Worm (Caenorhabditis elegans): ENCODE measurements around the gene R08D7.4.

Gene R08D7.4

ce11 chrIII:8934378-8934777 is 37.3 kb upstream of the R08D7.4 start:
- TF ChIP-seq lin-39 (tag; optimal IDR thresholded peaks at IDR 0.05) (no peak), sma-3 (GFP tag; optimal IDR thresholded peaks at IDR 0.05) (no peak), lin-13 (GFP tag; optimal IDR thresholded peaks at IDR 0.05) (no peak), blmp-1 (tag; optimal IDR thresholded peaks at IDR 0.05; ENCODE audit: insufficient read depth) (no peak), crh-2 (tag; optimal IDR thresholded peaks at IDR 0.05) (no peak), mab-5 (tag; optimal IDR thresholded peaks at IDR 0.05) (no peak), nhr-11 (tag; optimal IDR thresholded peaks at IDR 0.05) (no peak)

DNA sequence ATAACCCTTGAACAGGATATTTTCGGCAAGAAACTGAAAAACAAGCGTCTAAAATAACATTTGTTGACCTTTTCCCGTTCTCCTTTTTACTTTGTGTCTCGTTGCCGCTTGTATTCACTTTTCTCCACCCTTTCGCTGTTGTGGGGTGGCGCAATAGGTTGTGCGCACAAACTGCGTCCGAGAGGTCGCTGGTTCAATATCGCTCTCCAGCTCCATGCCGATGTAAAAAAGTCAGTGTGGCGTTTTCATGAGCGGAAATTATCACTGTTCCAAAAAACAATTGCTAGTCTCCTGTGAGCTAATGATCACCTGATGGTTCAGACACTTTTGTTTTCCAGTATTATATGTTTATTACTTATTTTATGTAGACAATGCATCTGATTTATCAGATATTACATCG is 34.1 kb upstream of the R08D7.4 start:
- TF ChIP-seq ZK546.5 (tag; optimal IDR thresholded peaks at IDR 0.05) (no peak), dmd-4 (tag; optimal IDR thresholded peaks at IDR 0.05) (no peak), sma-3 (GFP tag; optimal IDR thresholded peaks at IDR 0.05) (peak; percentile 68), ama-1 (optimal IDR thresholded peaks at IDR 0.05) (no peak), ztf-11 (tag; optimal IDR thresholded peaks at IDR 0.05) (no peak), sem-4 (tag; optimal IDR thresholded peaks at IDR 0.05) (peak; percentile 40), ztf-4 (tag; optimal IDR thresholded peaks at IDR 0.05) (no peak), fos-1 (tag; optimal IDR thresholded peaks at IDR 0.05) (peak; percentile 88), Y55F3AM.14 (GFP tag; optimal IDR thresholded peaks at IDR 0.05) (peak; percentile 45), mdl-1 (tag; optimal IDR thresholded peaks at IDR 0.05) (peak in 1 of 2 experiments; percentile 17), skn-1 (tag; optimal IDR thresholded peaks at IDR 0.05) (no peak), R02D3.7 (tag; optimal IDR thresholded peaks at IDR 0.05) (no peak), crh-2 (tag; optimal IDR thresholded peaks at IDR 0.05) (peak; percentile 55), egl-27 (tag; optimal IDR thresholded peaks at IDR 0.05) (peak; percentile 29), sma-9 (GFP tag; optimal IDR thresholded peaks at IDR 0.05) (peak; percentile 83), sma-9 (tag; optimal IDR thresholded peaks at IDR 0.05) (no peak), nhr-25 (tag; optimal IDR thresholded peaks at IDR 0.05) (no peak), zag-1 (tag; optimal IDR thresholded peaks at IDR 0.05) (peak; percentile 25), lin-13 (GFP tag; optimal IDR thresholded peaks at IDR 0.05) (peak; percentile 66), unc-55 (GFP tag; optimal IDR thresholded peaks at IDR 0.05) (peak; percentile 57), unc-62 (GFP tag; optimal IDR thresholded peaks at IDR 0.05) (no peak), snpc-4 (tag; optimal IDR thresholded peaks at IDR 0.05) (no peak), nhr-6 (tag; optimal IDR thresholded peaks at IDR 0.05) (no peak), mab-5 (tag; optimal IDR thresholded peaks at IDR 0.05) (no peak), unc-39 (tag; optimal IDR thresholded peaks at IDR 0.05) (no peak), nhr-77 (tag; optimal IDR thresholded peaks at IDR 0.05) (no peak), blmp-1 (tag; optimal IDR thresholded peaks at IDR 0.05; ENCODE audit: insufficient read depth) (no peak), F13H6.1 (tag; optimal IDR thresholded peaks at IDR 0.05) (peak; percentile 60), ztf-1 (GFP tag; conservative IDR thresholded peaks at IDR 0.05) (no peak), C34F6.9 (tag; optimal IDR thresholded peaks at IDR 0.05) (peak; percentile 81), peb-1 (tag; optimal IDR thresholded peaks at IDR 0.05) (no peak), aly-2 (tag; optimal IDR thresholded peaks at IDR 0.05) (no peak), elt-1 (tag; optimal IDR thresholded peaks at IDR 0.05) (no peak), elt-3 (tag; optimal IDR thresholded peaks at IDR 0.05) (no peak), nhr-129 (tag; optimal IDR thresholded peaks at IDR 0.05) (peak; percentile 85), nhr-237 (tag; optimal IDR thresholded peaks at IDR 0.05) (no peak), lin-11 (tag; optimal IDR thresholded peaks at IDR 0.05) (peak; percentile 79), alr-1 (tag; optimal IDR thresholded peaks at IDR 0.05) (no peak), gmeb-1 (tag; optimal IDR thresholded peaks at IDR 0.05) (peak; percentile 80), nhr-12 (tag; optimal IDR thresholded peaks at IDR 0.05) (no peak), mbf-1 (tag; optimal IDR thresholded peaks at IDR 0.05) (no peak), ceh-82 (tag; optimal IDR thresholded peaks at IDR 0.05) (no peak), ceh-16 (tag; optimal IDR thresholded peaks at IDR 0.05) (no peak), nhr-21 (tag; optimal IDR thresholded peaks at IDR 0.05) (peak; percentile 63), nhr-23 (tag; optimal IDR thresholded peaks at IDR 0.05) (no peak), nhr-11 (tag; optimal IDR thresholded peaks at IDR 0.05) (no peak), lsy-2 (tag; optimal IDR thresholded peaks at IDR 0.05) (peak; percentile 63 to 70), nhr-10 (tag; optimal IDR thresholded peaks at IDR 0.05) (no peak), lin-39 (tag; optimal IDR thresholded peaks at IDR 0.05) (no peak)
